Worm (Caenorhabditis elegans): ENCODE results near the gene eif-3.G.

The eif-3.G gene

ce11 chrII:8464448-8464898 lies 21.9 kb downstream of the eif-3.G start, which contains the start of gene fars-3 (continued):
- TF ChIP-seq attf-5 (GFP tag; optimal IDR thresholded peaks at IDR 0.05) (no peak), zim-3 (tag; optimal IDR thresholded peaks at IDR 0.05) (no peak), hsf-1 (GFP tag; IDR thresholded peaks at IDR 0.05) (peak; percentile 81), lsy-27 (tag; optimal IDR thresholded peaks at IDR 0.05; ENCODE audit: borderline replicate concordance, insufficient read depth) (no peak), aptf-3 (GFP tag; IDR thresholded peaks at IDR 0.05) (no peak), B0336.3 (GFP tag; IDR thresholded peaks at IDR 0.05) (peak; percentile 42; the same call in 1 of the 2 replicates), hlh-12 (tag; optimal IDR thresholded peaks at IDR 0.05) (no peak), madf-10 (tag; optimal IDR thresholded peaks at IDR 0.05) (no peak), akir-1 (GFP tag; optimal IDR thresholded peaks at IDR 0.05) (no peak), ceh-27 (GFP tag; optimal IDR thresholded peaks at IDR 0.05) (no peak), madf-3 (GFP tag; IDR thresholded peaks at IDR 0.05) (0 out of 2 replicates have a peak, but pooled peaks have one; percentile 69), ztf-22 (GFP tag; optimal IDR thresholded peaks at IDR 0.05) (no peak), nfyb-1 (GFP tag; IDR thresholded peaks at IDR 0.05) (no peak), nhr-27 (tag; optimal IDR thresholded peaks at IDR 0.05) (peak; percentile 55), unc-62 (GFP tag; optimal IDR thresholded peaks at IDR 0.05) (no peak), ceh-79 (tag; optimal IDR thresholded peaks at IDR 0.05) (no peak), Y53F4B.3 (GFP tag; IDR thresholded peaks at IDR 0.05) (no peak), gei-17 (GFP tag; optimal IDR thresholded peaks at IDR 0.05) (no peak), ets-4 (GFP tag; optimal IDR thresholded peaks at IDR 0.05) (no peak), T07F8.4 (tag; optimal IDR thresholded peaks at IDR 0.05) (no peak), let-526 (GFP tag; IDR thresholded peaks at IDR 0.05) (no peak), mes-4 (tag; optimal IDR thresholded peaks at IDR 0.05) (no peak), B0261.1 (tag; optimal IDR thresholded peaks at IDR 0.05) (no peak), egl-44 (GFP tag; IDR thresholded peaks at IDR 0.05) (no peak), F23B12.7 (tag; optimal IDR thresholded peaks at IDR 0.05; ENCODE audit: insufficient read depth) (no peak), rcor-1 (GFP tag; IDR thresholded peaks at IDR 0.05) (no peak), chd-7 (tag; optimal IDR thresholded peaks at IDR 0.05) (no peak), hlh-26 (GFP tag; conservative IDR thresholded peaks at IDR 0.05) (no peak), ccch-3 (GFP tag; optimal IDR thresholded peaks at IDR 0.05) (no peak), nhr-80 (tag; optimal IDR thresholded peaks at IDR 0.05) (no peak), lin-26 (GFP tag; IDR thresholded peaks at IDR 0.05) (0 out of 2 replicates have a peak, but pooled peaks have one; percentile 35), fkh-3 (tag; optimal IDR thresholded peaks at IDR 0.05) (no peak), T26A5.8 (tag; optimal IDR thresholded peaks at IDR 0.05) (peak; percentile 0), rec-8 (tag; optimal IDR thresholded peaks at IDR 0.05) (no peak), F55B11.4 (tag; optimal IDR thresholded peaks at IDR 0.05; ENCODE audit: borderline replicate concordance, insufficient read depth) (no peak), hmg-20 (GFP tag; IDR thresholded peaks at IDR 0.05) (no peak), ztf-3 (GFP tag; optimal IDR thresholded peaks at IDR 0.05) (no peak), rpc-1 (optimal IDR thresholded peaks at IDR 0.05) (no peak), rpc-1 (tag; optimal IDR thresholded peaks at IDR 0.05) (no peak), xnd-1 (tag; optimal IDR thresholded peaks at IDR 0.05) (no peak), D2030.7 (GFP tag; IDR thresholded peaks at IDR 0.05) (no peak), nhr-90 (tag; optimal IDR thresholded peaks at IDR 0.05) (no peak), K11D2.4 (GFP tag; IDR thresholded peaks at IDR 0.05) (no peak), C06A6.2 (GFP tag; conservative IDR thresholded peaks at IDR 0.05) (no peak), bed-1 (GFP tag; IDR thresholded peaks at IDR 0.05) (no peak), hmg-1.2 (GFP tag; IDR thresholded peaks at IDR 0.05) (peak; percentile 41), pha-4 (tag; optimal IDR thresholded peaks at IDR 0.05) (no peak), F37B4.10 (GFP tag; IDR thresholded peaks at IDR 0.05) (no peak), snpc-4 (GFP tag; optimal IDR thresholded peaks at IDR 0.05) (peak; percentile 14), snpc-4 (tag; optimal IDR thresholded peaks at IDR 0.05) (peak in 1 of 4 experiments; percentile 41)

All from whole organism, young adult.